Fruit fly (Drosophila melanogaster): ENCODE measurements around the gene Ets21C.

Ets21C gene

DNA sequence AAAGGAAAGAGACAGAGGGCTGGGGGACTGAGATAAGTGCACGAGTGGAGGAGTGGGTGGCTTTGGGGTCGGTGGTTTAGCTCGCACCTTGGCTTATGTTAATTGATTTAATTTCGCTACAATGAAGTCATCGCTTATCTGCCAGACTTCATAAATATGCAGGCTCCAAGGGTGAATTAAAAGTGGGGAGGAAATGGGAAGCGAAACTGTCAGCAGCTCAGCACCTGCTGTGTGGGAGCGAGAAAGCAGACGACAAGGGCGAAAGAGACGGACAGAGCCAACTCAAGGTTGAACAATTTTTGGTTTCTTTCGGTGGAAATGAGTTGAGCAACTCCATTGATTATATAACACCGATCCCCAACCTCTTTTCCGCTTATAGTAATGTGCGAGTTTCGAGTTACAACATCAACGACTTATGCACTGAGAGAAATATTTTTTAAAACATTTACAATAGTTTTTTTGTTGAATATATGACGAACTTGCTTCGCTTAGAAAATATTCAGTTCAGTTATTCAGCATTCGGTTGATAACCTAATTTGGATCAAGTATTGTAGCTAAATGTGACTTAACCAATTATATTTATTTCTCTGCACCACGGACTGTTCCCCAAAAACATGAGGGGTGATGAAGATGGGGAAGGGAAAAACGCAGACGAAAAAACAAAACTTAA is 32.3 kb downstream of the Ets21C start (continued):
- TF ChIP-seq CG43689 (GFP tag; IDR thresholded peaks at IDR 0.05): peak; percentile 58
- TF ChIP-seq CG13424 (tag; optimal IDR thresholded peaks at IDR 0.05): peak; percentile 90
- peak; percentile 81 for TF ChIP-seq wek (GFP tag; optimal IDR thresholded peaks at IDR 0.05)
- peak; percentile 92 for TF ChIP-seq CG17328 (GFP tag; IDR thresholded peaks at IDR 0.05)
- TF ChIP-seq Bteb2 (GFP tag; optimal IDR thresholded peaks at IDR 0.05): peak; percentile 65
- TF ChIP-seq unpg (GFP tag; optimal IDR thresholded peaks at IDR 0.05): peak; percentile 94
- peak; percentile 56 for TF ChIP-seq CG6254 (GFP tag; optimal IDR thresholded peaks at IDR 0.05)
- peak; percentile 41 for TF ChIP-seq CG15514 (GFP tag; optimal IDR thresholded peaks at IDR 0.05)
- TF ChIP-seq fd96Cb (tag; optimal IDR thresholded peaks at IDR 0.05): peak; percentile 89
- peak; percentile 58 for TF ChIP-seq CG6854 (GFP tag; optimal IDR thresholded peaks at IDR 0.05)
- peak; percentile 87 for TF ChIP-seq ap (GFP tag; IDR thresholded peaks at IDR 0.05)
- TF ChIP-seq kay (GFP tag; optimal IDR thresholded peaks at IDR 0.05): peak; percentile 70
- peak; percentile 56; the same call in 1 of the 3 replicates for TF ChIP-seq CG7357 (GFP tag; IDR thresholded peaks at IDR 0.05)
- peak; percentile 80 for TF ChIP-seq danr (GFP tag; IDR thresholded peaks at IDR 0.05)
- TF ChIP-seq CG13894 (tag; optimal IDR thresholded peaks at IDR 0.05): no peak
- TF ChIP-seq zen (tag; optimal IDR thresholded peaks at IDR 0.05): peak; percentile 44
- TF ChIP-seq ro (GFP tag; IDR thresholded peaks at IDR 0.05): peak; percentile 78; the same call in 1 of the 2 replicates
- no peak for TF ChIP-seq pzg (GFP tag; optimal IDR thresholded peaks at IDR 0.05)
- TF ChIP-seq lov (optimal IDR thresholded peaks at IDR 0.05): no peak
- peak; percentile 74; the same call in 2 of the 3 replicates for TF ChIP-seq lov (GFP tag; IDR thresholded peaks at IDR 0.05)
- TF ChIP-seq Scr (GFP tag; IDR thresholded peaks at IDR 0.05; ENCODE audit: partially characterized antibody): no peak
- TF ChIP-seq yki (optimal IDR thresholded peaks at IDR 0.05): no peak
- no peak for TF ChIP-seq Neu2 (GFP tag; optimal IDR thresholded peaks at IDR 0.05; ENCODE audit: borderline replicate concordance)
- peak; percentile 61 for TF ChIP-seq CG10147 (GFP tag; optimal IDR thresholded peaks at IDR 0.05)
- TF ChIP-seq CG4854 (GFP tag; optimal IDR thresholded peaks at IDR 0.05): peak; percentile 79
- TF ChIP-seq CG7271 (tag; optimal IDR thresholded peaks at IDR 0.05): peak; percentile 21
- peak in 1 of 2 experiments; percentile 95 for TF ChIP-seq eve (GFP tag; optimal IDR thresholded peaks at IDR 0.05)
- peak; percentile 77 for TF ChIP-seq twi (tag; optimal IDR thresholded peaks at IDR 0.05)
- peak; percentile 56; the same call in 1 of the 3 replicates for TF ChIP-seq CG2889 (GFP tag; IDR thresholded peaks at IDR 0.05)
- peak; percentile 42; the same call in 1 of the 2 replicates for TF ChIP-seq Gsc (GFP tag; IDR thresholded peaks at IDR 0.05)
- peak; percentile 80 for TF ChIP-seq Optix (GFP tag; IDR thresholded peaks at IDR 0.05)
- TF ChIP-seq Atf6 (GFP tag; IDR thresholded peaks at IDR 0.05): no peak
- peak; percentile 77 for TF ChIP-seq CG18599 (GFP tag; optimal IDR thresholded peaks at IDR 0.05)
- TF ChIP-seq ato (GFP tag; IDR thresholded peaks at IDR 0.05; ENCODE audit: partially characterized antibody): no peak
- no peak for TF ChIP-seq gt (GFP tag; IDR thresholded peaks at IDR 0.05)
- TF ChIP-seq sisA (GFP tag; IDR thresholded peaks at IDR 0.05): peak; percentile 88
- TF ChIP-seq bab2 (GFP tag; optimal IDR thresholded peaks at IDR 0.05): peak; percentile 87
- no peak for TF ChIP-seq cad (GFP tag; optimal IDR thresholded peaks at IDR 0.05)
- TF ChIP-seq Ravus (GFP tag; IDR thresholded peaks at IDR 0.05): peak; percentile 43
- peak; percentile 35 for TF ChIP-seq scrt (GFP tag; optimal IDR thresholded peaks at IDR 0.05)
- no peak for TF ChIP-seq D (optimal IDR thresholded peaks at IDR 0.05)
- peak; percentile 77 for TF ChIP-seq D (GFP tag; optimal IDR thresholded peaks at IDR 0.05)
- peak; percentile 5; the same call in 1 of the 2 replicates for TF ChIP-seq crol (GFP tag; IDR thresholded peaks at IDR 0.05)
- TF ChIP-seq dpn (GFP tag; optimal IDR thresholded peaks at IDR 0.05): peak; percentile 85
- TF ChIP-seq CG2120 (GFP tag; optimal IDR thresholded peaks at IDR 0.05): peak; percentile 38
- TF ChIP-seq CG12769 (tag; optimal IDR thresholded peaks at IDR 0.05): peak; percentile 84
- 0 out of 2 replicates have a peak, but pooled peaks have one; percentile 15 for TF ChIP-seq cas (GFP tag; IDR thresholded peaks at IDR 0.05)
- TF ChIP-seq grau (tag; optimal IDR thresholded peaks at IDR 0.05): peak; percentile 88
- TF ChIP-seq sna (GFP tag; IDR thresholded peaks at IDR 0.05; ENCODE audit: partially characterized antibody): no peak
- TF ChIP-seq gcm (GFP tag; optimal IDR thresholded peaks at IDR 0.05): peak; percentile 93

Measured in whole organism, embryonic.